Worm (Caenorhabditis elegans) whole organism, mixed stage, embryonic: ENCODE measurements around the gene srx-95.

Experiments
- ces-1 ChIP-seq: fragments of 150-350 bp; optimal IDR thresholded peaks from 2 replicates; lab custom pipeline; 2014; ENCODE audit warnings: missing biosample characterization, missing genetic modification reagents, missing genetic modification characterization
- cnd-1 ChIP-seq: fragments of 200-800 bp; sonication (Bioruptor generic); optimal IDR thresholded peaks from 2 replicates; lab custom pipeline; 2018; ENCODE audit warnings: mild to moderate bottlenecking, missing genetic modification characterization, missing compliant biosample characterization
- elt-1 ChIP-seq: sonication (generic microtip); optimal IDR thresholded peaks from 2 replicates; lab custom pipeline; 2017; ENCODE audit warnings: missing genetic modification characterization, mild to moderate bottlenecking, missing compliant biosample characterization, antibody characterized with exemption, moderate library complexity, borderline replicate concordance; ENCODE audit not compliant: insufficient read depth
- lin-13 ChIP-seq: fragments of 150-350 bp; optimal IDR thresholded peaks from 2 replicates; lab custom pipeline; 2014; ENCODE audit warnings: missing biosample characterization, missing genetic modification characterization
- mls-2 ChIP-seq: sonication (generic microtip); optimal IDR thresholded peaks from 2 replicates; lab custom pipeline; 2016; ENCODE audit warnings: mild to moderate bottlenecking, missing genetic modification characterization, moderate library complexity, missing compliant biosample characterization
- nhr-28 ChIP-seq: fragments of 150-350 bp; optimal IDR thresholded peaks from 2 replicates; lab custom pipeline; 2014; ENCODE audit warnings: missing biosample characterization, missing genetic modification characterization
- snpc-4 ChIP-seq: fragments of 150-350 bp; optimal IDR thresholded peaks from 2 replicates; lab custom pipeline; 2014; ENCODE audit warnings: missing biosample characterization, missing genetic modification characterization
- unc-39 ChIP-seq: fragments of 150-350 bp; optimal IDR thresholded peaks from 2 replicates; lab custom pipeline; 2014; ENCODE audit warnings: missing biosample characterization, missing genetic modification characterization
- unc-62 ChIP-seq: fragments of 150-350 bp; optimal IDR thresholded peaks from 2 replicates; lab custom pipeline; 2014; ENCODE audit warnings: missing biosample characterization, missing genetic modification reagents, missing genetic modification characterization

- no peak for TF ChIP-seq elt-1 (tag; lab: Kevin White, UChicago)
- no peak for TF ChIP-seq snpc-4 (tag; lab: Kevin White, UChicago)
- no peak for TF ChIP-seq lin-13 (tag; lab: Kevin White, UChicago)
- TF ChIP-seq cnd-1 (tag; lab: Kevin White, UChicago), result no peak
- TF ChIP-seq nhr-28 (tag; lab: Kevin White, UChicago), result no peak
- no peak for TF ChIP-seq mls-2 (tag; lab: Kevin White, UChicago)
- TF ChIP-seq ces-1, result peak; percentile 77
- TF ChIP-seq unc-39, result no peak
- TF ChIP-seq unc-62 (GFP tag; lab: Kevin White, UChicago), result peak; percentile 31
Observed at ce11 chrII:6729331-6729730, 25.2 kb downstream of the srx-95 start, which contains the start of gene T14B4.8.
